Worm (Caenorhabditis elegans) whole organism, L4 larva: ENCODE measurements around the gene ZK1055.7.

ENCODE experiments used
- F49E8.2 ChIP-seq: sonication (generic microtip); optimal IDR thresholded peaks from 2 replicates; lab custom pipeline; 2016; ENCODE audit warnings: missing compliant biosample characterization, mild to moderate bottlenecking, missing genetic modification characterization, borderline replicate concordance
- Y105C5A.15 ChIP-seq: fragments of 200-800 bp; sonication (Bioruptor generic); IDR thresholded peaks from 2 replicates; pipeline ENCODE4 v1.3.6; 2022; ENCODE audit warnings: missing genetic modification characterization, missing compliant biosample characterization
- Y75B8A.6 ChIP-seq: fragments of 200-800 bp; sonication (Bioruptor generic); IDR thresholded peaks from 2 replicates; pipeline ENCODE4 v1.3.6; 2022; ENCODE audit warnings: missing genetic modification reagents, missing genetic modification characterization, missing compliant biosample characterization
- ama-1 ChIP-seq: fragments of 150-350 bp; optimal IDR thresholded peaks from 2 replicates; lab custom pipeline; 2014; ENCODE audit warnings: inconsistent platforms, mixed read lengths
- daf-19 ChIP-seq: fragments of 200-800 bp; sonication (Bioruptor generic); conservative IDR thresholded peaks from 2 replicates; pipeline ENCODE4 v1.3.6; 2022; ENCODE audit warnings: missing genetic modification characterization, missing compliant biosample characterization
- egl-27 ChIP-seq: sonication (generic microtip); optimal IDR thresholded peaks from 3 replicates; lab custom pipeline; 2017; ENCODE audit warnings: missing biosample characterization, missing genetic modification reagents, missing genetic modification characterization
- fkh-10 ChIP-seq: fragments of 150-350 bp; optimal IDR thresholded peaks from 2 replicates; lab custom pipeline; 2014; ENCODE audit warnings: missing biosample characterization, missing genetic modification reagents, missing genetic modification characterization
- mdl-1 ChIP-seq, 2 experiments: fragments of 150-350 bp in 1 of 2; sonication (generic microtip) in 1 of 2; optimal IDR thresholded peaks; 2 replicates each; lab custom pipeline; 2014 to 2017; ENCODE audit warnings: missing biosample characterization in 2 of 2, missing genetic modification characterization in 2 of 2
- mdt-29 ChIP-seq: fragments of 200-800 bp; sonication (Bioruptor generic); IDR thresholded peaks from 2 replicates; pipeline ENCODE4 v1.3.6; 2022; ENCODE audit warnings: missing genetic modification reagents, missing genetic modification characterization, missing compliant biosample characterization
- nhr-10 ChIP-seq: fragments of 150-350 bp; optimal IDR thresholded peaks from 2 replicates; lab custom pipeline; 2014; ENCODE audit warnings: missing biosample characterization, missing genetic modification characterization
- nhr-237 ChIP-seq: sonication (generic microtip); optimal IDR thresholded peaks from 2 replicates; lab custom pipeline; 2017; ENCODE audit warnings: missing biosample characterization, missing genetic modification characterization
- nhr-77 ChIP-seq: fragments of 150-350 bp; optimal IDR thresholded peaks from 2 replicates; lab custom pipeline; 2014; ENCODE audit warnings: missing biosample characterization, missing genetic modification characterization
- zag-1 ChIP-seq: fragments of 150-350 bp; optimal IDR thresholded peaks from 2 replicates; lab custom pipeline; 2014; ENCODE audit warnings: missing biosample characterization, missing genetic modification characterization

DNA sequence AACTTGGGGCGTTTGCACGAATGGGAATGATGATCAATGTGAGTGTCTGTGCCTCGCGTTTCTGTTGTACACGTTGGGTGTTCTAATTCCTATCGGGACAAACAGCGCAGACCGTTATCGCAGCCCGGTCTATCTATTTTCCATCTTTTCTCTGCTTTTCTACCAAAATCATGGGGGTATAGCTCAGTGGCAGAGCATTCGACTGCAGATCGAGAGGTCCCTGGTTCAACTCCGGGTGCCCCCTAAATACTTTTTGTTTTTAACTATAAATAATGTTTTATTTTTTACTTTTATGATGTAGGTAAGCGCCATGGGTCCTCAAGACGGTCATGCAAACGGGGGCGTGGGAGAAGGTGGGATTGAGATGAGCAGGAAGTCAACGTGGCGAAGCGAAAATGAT lies 45.6 kb downstream of the ZK1055.7 start:
- no peak for TF ChIP-seq ama-1
- TF ChIP-seq Y105C5A.15 (GFP tag; lab: Robert Waterston, UW), result 0 out of 2 replicates have a peak, but pooled peaks have one; percentile 68
- TF ChIP-seq nhr-77, result no peak
- no peak for TF ChIP-seq nhr-10
- TF ChIP-seq F49E8.2, result no peak
- no peak for TF ChIP-seq egl-27
- TF ChIP-seq daf-19 (GFP tag; lab: Robert Waterston, UW), result no peak
- TF ChIP-seq mdt-29 (GFP tag; lab: Robert Waterston, UW), result no peak
- no peak for TF ChIP-seq nhr-237 (tag; lab: Kevin White, UChicago)
- TF ChIP-seq zag-1 (tag; lab: Kevin White, UChicago), result no peak
- no peak for TF ChIP-seq mdl-1 (tag; optimal IDR thresholded peaks at IDR 0.05; lab: Kevin White, UChicago)
- TF ChIP-seq Y75B8A.6 (GFP tag; lab: Robert Waterston, UW), result no peak
- TF ChIP-seq fkh-10, result no peak
